Fruit fly (Drosophila melanogaster) whole organism, embryonic: ENCODE measurements around the gene CG11791.
A peak's percentile ranks its signal among the peaks of the same experiment; 100 is the strongest.

Source experiments
- ATbp ChIP-seq: fragments of 200-800 bp; sonication (Bioruptor generic); optimal IDR thresholded peaks from 2 replicates; lab custom pipeline; 2017; ENCODE audit warnings: missing biosample characterization, mild to moderate bottlenecking, missing genetic modification characterization, missing genetic modification reagents
- Bdp1 ChIP-seq: fragments of 200-800 bp; sonication (Bioruptor generic); optimal IDR thresholded peaks from 3 replicates; lab custom pipeline; 2016; ENCODE audit warnings: missing biosample characterization, missing genetic modification characterization
- CG10147 ChIP-seq: fragments of 200-800 bp; sonication (Bioruptor generic); optimal IDR thresholded peaks from 2 replicates; lab custom pipeline; 2019; ENCODE audit warnings: missing biosample characterization, mild to moderate bottlenecking, missing genetic modification characterization, moderate library complexity
- CG14710 ChIP-seq: fragments of 200-800 bp; sonication (Bioruptor generic); optimal IDR thresholded peaks from 3 replicates; lab custom pipeline; 2019; ENCODE audit warnings: missing biosample characterization, mild to moderate bottlenecking, missing genetic modification characterization, moderate library complexity
- CG14965 ChIP-seq: fragments of 200-800 bp; sonication (Bioruptor generic); optimal IDR thresholded peaks from 2 replicates; lab custom pipeline; 2016; ENCODE audit warnings: missing biosample characterization, missing genetic modification characterization, borderline replicate concordance
- CG1603 ChIP-seq: fragments of 200-800 bp; sonication (Bioruptor generic); optimal IDR thresholded peaks from 2 replicates; lab custom pipeline; 2019; ENCODE audit warnings: missing biosample characterization, mild to moderate bottlenecking, missing genetic modification characterization, moderate library complexity
- CG2678 ChIP-seq: fragments of 200-800 bp; sonication (Bioruptor generic); optimal IDR thresholded peaks from 3 replicates; lab custom pipeline; 2019; ENCODE audit warnings: missing biosample characterization, mild to moderate bottlenecking, missing genetic modification characterization, moderate library complexity
- CG2889 ChIP-seq: fragments of 200-800 bp; sonication (Bioruptor generic); IDR thresholded peaks from 3 replicates; pipeline ENCODE4 v1.3.6; 2022; ENCODE audit warnings: missing biosample characterization, missing genetic modification characterization
- CG30431 ChIP-seq: fragments of 200-800 bp; sonication (Bioruptor generic); optimal IDR thresholded peaks from 2 replicates; lab custom pipeline; 2017; ENCODE audit warnings: missing biosample characterization, missing genetic modification characterization
- CG31441 ChIP-seq: fragments of 200-800 bp; sonication (Bioruptor generic); IDR thresholded peaks from 2 replicates; pipeline ENCODE4 v1.3.6; 2022; ENCODE audit warnings: missing biosample characterization, missing genetic modification characterization
- CG33213 ChIP-seq: fragments of 200-800 bp; sonication (Bioruptor generic); optimal IDR thresholded peaks from 3 replicates; lab custom pipeline; 2016; ENCODE audit warnings: missing biosample characterization, missing genetic modification characterization
- CG34422 ChIP-seq: fragments of 200-800 bp; sonication (Bioruptor generic); IDR thresholded peaks from 3 replicates; pipeline ENCODE4 v1.3.6; 2022; ENCODE audit warnings: missing biosample characterization, missing genetic modification characterization
- CG7556 ChIP-seq: fragments of 200-800 bp; sonication (Bioruptor generic); optimal IDR thresholded peaks from 2 replicates; lab custom pipeline; 2017; ENCODE audit warnings: missing biosample characterization, mild to moderate bottlenecking, missing genetic modification characterization
- CG7839 ChIP-seq: fragments of 200-800 bp; sonication (Bioruptor generic); optimal IDR thresholded peaks from 3 replicates; lab custom pipeline; 2018; ENCODE audit warnings: missing biosample characterization, mild to moderate bottlenecking, missing genetic modification characterization, moderate library complexity
- CG7928 ChIP-seq: fragments of 200-800 bp; sonication (Bioruptor generic); optimal IDR thresholded peaks from 2 replicates; lab custom pipeline; 2017; ENCODE audit warnings: missing biosample characterization, mild to moderate bottlenecking, missing genetic modification characterization
- CG9797 ChIP-seq: fragments of 200-800 bp; sonication (Bioruptor generic); optimal IDR thresholded peaks from 3 replicates; lab custom pipeline; 2018; ENCODE audit warnings: missing biosample characterization, mild to moderate bottlenecking, missing genetic modification characterization
- CoRest ChIP-seq: fragments of 200-800 bp; sonication (Bioruptor generic); optimal IDR thresholded peaks from 3 replicates; lab custom pipeline; 2018; ENCODE audit warnings: missing biosample characterization, mild to moderate bottlenecking, missing genetic modification characterization, moderate library complexity
- Dp ChIP-seq: fragments of 200-800 bp; sonication (Bioruptor generic); optimal IDR thresholded peaks from 2 replicates; lab custom pipeline; 2018; ENCODE audit warnings: missing biosample characterization, mild to moderate bottlenecking, missing genetic modification characterization, moderate library complexity
- Ets97D ChIP-seq: fragments of 200-800 bp; sonication (Bioruptor generic); optimal IDR thresholded peaks from 3 replicates; lab custom pipeline; 2016; ENCODE audit warnings: missing biosample characterization, missing genetic modification characterization
- Fer1 ChIP-seq: fragments of 200-800 bp; sonication (Bioruptor generic); optimal IDR thresholded peaks from 2 replicates; lab custom pipeline; 2017; ENCODE audit warnings: missing biosample characterization, mild to moderate bottlenecking, missing genetic modification characterization
- HLHmδ ChIP-seq: fragments of 200-800 bp; sonication (Bioruptor generic); optimal IDR thresholded peaks from 2 replicates; lab custom pipeline; 2018; ENCODE audit warnings: missing biosample characterization, mild to moderate bottlenecking, missing genetic modification characterization, moderate library complexity
- Lpt ChIP-seq: fragments of >200 bp; optimal IDR thresholded peaks from 2 replicates; lab custom pipeline; 2018; ENCODE audit warnings: missing biosample characterization, missing genetic modification characterization
- MBD-R2 ChIP-seq: fragments of 200-800 bp; sonication (Bioruptor generic); IDR thresholded peaks from 2 replicates; pipeline ENCODE4 v1.3.6; 2022; ENCODE audit warnings: missing biosample characterization, missing genetic modification characterization
- Max ChIP-seq: fragments of 200-800 bp; sonication (Bioruptor generic); optimal IDR thresholded peaks from 2 replicates; lab custom pipeline; 2016; ENCODE audit warnings: missing biosample characterization, mild to moderate bottlenecking, missing genetic modification characterization
- Neu2 ChIP-seq: fragments of 200-800 bp; sonication (Bioruptor generic); optimal IDR thresholded peaks from 3 replicates; lab custom pipeline; 2016; ENCODE audit warnings: missing biosample characterization, missing genetic modification characterization, borderline replicate concordance
- Nf-YA ChIP-seq: fragments of 200-800 bp; sonication (Bioruptor generic); IDR thresholded peaks from 2 replicates; pipeline ENCODE4 v1.3.6; 2022; ENCODE audit warnings: missing biosample characterization, missing genetic modification characterization
- Nf-YC ChIP-seq: fragments of 200-800 bp; optimal IDR thresholded peaks from 3 replicates; lab custom pipeline; 2019; ENCODE audit warnings: missing biosample characterization, mild to moderate bottlenecking, missing genetic modification characterization, moderate library complexity
- Optix ChIP-seq: fragments of 200-800 bp; sonication (Bioruptor generic); IDR thresholded peaks from 3 replicates; pipeline ENCODE4 v1.3.6; 2022; ENCODE audit warnings: missing biosample characterization, missing genetic modification characterization
- PHDP ChIP-seq: fragments of 200-800 bp; sonication (Bioruptor generic); optimal IDR thresholded peaks from 3 replicates; lab custom pipeline; 2018; ENCODE audit warnings: missing biosample characterization, mild to moderate bottlenecking, missing genetic modification characterization, moderate library complexity
- Pdp1 ChIP-seq, 2 experiments: fragments of 200-800 bp; sonication (Bioruptor generic); optimal IDR thresholded peaks; 3 replicates each; lab custom pipeline; 2016; ENCODE audit warnings: missing biosample characterization in 2 of 2, missing genetic modification characterization in 2 of 2, mild to moderate bottlenecking in 1 of 2, moderate library complexity in 1 of 2
- ac ChIP-seq: fragments of 200-800 bp; sonication (Bioruptor generic); optimal IDR thresholded peaks from 3 replicates; lab custom pipeline; 2017; ENCODE audit warnings: missing biosample characterization, mild to moderate bottlenecking, missing genetic modification characterization
- az2 ChIP-seq: fragments of 200-800 bp; sonication (Bioruptor generic); optimal IDR thresholded peaks from 3 replicates; lab custom pipeline; 2016; ENCODE audit warnings: missing biosample characterization, missing genetic modification characterization
- caup ChIP-seq: fragments of 200-800 bp; sonication (Bioruptor generic); optimal IDR thresholded peaks from 3 replicates; lab custom pipeline; 2017; ENCODE audit warnings: missing biosample characterization, mild to moderate bottlenecking, missing genetic modification characterization, moderate library complexity; ENCODE audit not compliant: severe bottlenecking
- ci ChIP-seq: fragments of 200-800 bp; sonication (Bioruptor generic); IDR thresholded peaks from 3 replicates; pipeline ENCODE4 v1.3.6; 2022; ENCODE audit warnings: missing biosample characterization, missing genetic modification characterization
- emc ChIP-seq: fragments of 200-800 bp; sonication (Bioruptor generic); optimal IDR thresholded peaks from 2 replicates; lab custom pipeline; 2016; ENCODE audit warnings: missing biosample characterization, missing genetic modification characterization
- en ChIP-seq: fragments of 200-800 bp; sonication (Bioruptor generic); optimal IDR thresholded peaks from 2 replicates; lab custom pipeline; 2016; ENCODE audit warnings: missing biosample characterization, missing genetic modification characterization
- esg ChIP-seq: fragments of 200-800 bp; sonication (Bioruptor generic); conservative IDR thresholded peaks from 2 replicates; pipeline ENCODE4 v1.3.6; 2022; ENCODE audit warnings: missing biosample characterization, missing genetic modification characterization
- fd64A ChIP-seq: fragments of 200-800 bp; sonication (Bioruptor generic); optimal IDR thresholded peaks from 3 replicates; lab custom pipeline; 2018; ENCODE audit warnings: missing biosample characterization, mild to moderate bottlenecking, missing genetic modification characterization
- kah ChIP-seq: fragments of 200-800 bp; sonication (Bioruptor generic); optimal IDR thresholded peaks from 2 replicates; lab custom pipeline; 2018; ENCODE audit warnings: missing biosample characterization, mild to moderate bottlenecking, missing genetic modification characterization
- ken ChIP-seq: fragments of 200-800 bp; sonication (Bioruptor generic); IDR thresholded peaks from 3 replicates; pipeline ENCODE4 v1.3.6; 2022; ENCODE audit warnings: missing biosample characterization, missing genetic modification characterization
- kni ChIP-seq: fragments of 200-800 bp; sonication (Bioruptor generic); optimal IDR thresholded peaks from 3 replicates; lab custom pipeline; 2017; ENCODE audit warnings: mild to moderate bottlenecking, missing biosample characterization, missing genetic modification reagents, missing genetic modification characterization
- nerfin-2 ChIP-seq: fragments of 200-800 bp; sonication (Bioruptor generic); IDR thresholded peaks from 2 replicates; pipeline ENCODE4 v1.3.6; 2022; ENCODE audit warnings: missing biosample characterization, missing genetic modification characterization; ENCODE audit not compliant: partially characterized antibody
- org-1 ChIP-seq: fragments of 200-800 bp; sonication (Bioruptor generic); optimal IDR thresholded peaks from 2 replicates; lab custom pipeline; 2017; ENCODE audit warnings: missing biosample characterization, missing genetic modification characterization
- sd ChIP-seq: fragments of 200-800 bp; sonication (Bioruptor generic); optimal IDR thresholded peaks from 3 replicates; lab custom pipeline; 2018; ENCODE audit warnings: missing biosample characterization, mild to moderate bottlenecking, missing genetic modification characterization, moderate library complexity
- sima ChIP-seq: fragments of 200-800 bp; sonication (Bioruptor generic); optimal IDR thresholded peaks from 2 replicates; lab custom pipeline; 2016; ENCODE audit warnings: missing biosample characterization, missing genetic modification characterization
- sna ChIP-seq: fragments of 200-800 bp; sonication (Bioruptor generic); IDR thresholded peaks from 2 replicates; pipeline ENCODE4 v1.3.6; 2022; ENCODE audit warnings: missing biosample characterization, missing genetic modification characterization; ENCODE audit not compliant: partially characterized antibody
- tin ChIP-seq: fragments of 200-800 bp; sonication (Bioruptor generic); optimal IDR thresholded peaks from 3 replicates; lab custom pipeline; 2016; ENCODE audit warnings: missing biosample characterization, missing genetic modification characterization
- twi ChIP-seq: fragments of 200-800 bp; optimal IDR thresholded peaks from 2 replicates; lab custom pipeline; 2019; ENCODE audit warnings: missing biosample characterization, mild to moderate bottlenecking, missing genetic modification characterization, moderate library complexity
- unpg ChIP-seq: fragments of 200-800 bp; sonication (Bioruptor generic); optimal IDR thresholded peaks from 3 replicates; lab custom pipeline; 2018; ENCODE audit warnings: missing biosample characterization, mild to moderate bottlenecking, missing genetic modification characterization, moderate library complexity

The CG11791 gene

DNA sequence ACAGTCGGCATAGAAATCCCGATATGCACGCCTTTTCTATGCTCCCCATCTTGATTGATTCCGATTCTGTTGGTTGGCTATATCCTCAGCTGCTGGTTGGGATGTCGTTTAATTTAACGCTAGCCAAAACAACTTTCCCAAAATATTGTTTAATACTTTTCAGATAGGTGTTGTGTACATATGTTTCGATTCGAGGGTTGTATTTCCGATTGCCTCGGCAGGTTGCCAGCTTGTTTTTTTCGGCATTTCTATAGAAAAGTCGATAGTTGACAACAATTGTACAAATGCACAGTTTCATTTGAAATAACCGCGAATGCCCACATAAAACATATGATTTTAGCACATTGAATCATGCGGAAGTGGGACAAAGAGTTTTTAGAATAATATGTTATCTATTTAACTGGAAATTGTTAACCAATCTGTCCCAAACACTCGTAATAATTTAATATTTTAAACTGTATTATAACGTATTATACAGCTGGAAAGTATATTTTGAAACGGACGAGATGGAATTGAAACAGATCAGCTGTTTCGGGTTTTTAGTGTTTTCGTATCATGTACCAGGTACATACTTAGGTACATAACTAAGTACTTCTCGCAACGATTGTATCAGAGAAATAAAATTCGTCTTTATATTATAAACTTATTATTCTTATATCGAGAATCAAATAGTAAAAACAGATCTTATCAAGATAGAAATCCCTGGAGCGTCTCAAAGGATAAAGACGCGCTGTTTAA, 5.2 kb downstream of the CG11791 start, which contains the start of gene CG31109 (continued):
- TF ChIP-seq Dp (GFP tag; lab: Kevin White, UChicago) (peak; percentile 73), Optix (GFP tag; lab: Robert Waterston, UW) (no peak), kni (no peak), Lpt (GFP tag; lab: Kevin White, UChicago) (no peak), Pdp1 (GFP tag; optimal IDR thresholded peaks at IDR 0.05; lab: Kevin White, UChicago) (peak in 1 of 2 experiments; percentile 26), Max (GFP tag; lab: Kevin White, UChicago) (no peak), ATbp (no peak), CG7928 (GFP tag; lab: Kevin White, UChicago) (no peak), sna (GFP tag; lab: Robert Waterston, UW) (peak; percentile 39; the same call in 1 of the 2 replicates), esg (GFP tag; lab: Robert Waterston, UW) (no peak), Nf-YC (peak; percentile 51), CG10147 (GFP tag; lab: Kevin White, UChicago) (peak; percentile 40), fd64A (GFP tag; lab: Kevin White, UChicago) (no peak), CG9797 (GFP tag; lab: Kevin White, UChicago) (peak; percentile 27), twi (tag; lab: Kevin White, UChicago) (peak; percentile 27), Bdp1 (GFP tag; lab: Kevin White, UChicago) (no peak), CG14965 (GFP tag; lab: Kevin White, UChicago) (no peak), CG14710 (tag; lab: Kevin White, UChicago) (peak; percentile 70), kah (GFP tag; lab: Kevin White, UChicago) (no peak), nerfin-2 (GFP tag; lab: Robert Waterston, UW) (no peak), ac (GFP tag; lab: Kevin White, UChicago) (no peak), CG34422 (peak; percentile 48; the same call in 1 of the 3 replicates), emc (GFP tag; lab: Kevin White, UChicago) (no peak), Fer1 (GFP tag; lab: Kevin White, UChicago) (peak; percentile 7), HLHmδ (no peak), ken (no peak), CG7839 (tag; lab: Kevin White, UChicago) (no peak), en (GFP tag; lab: Kevin White, UChicago) (no peak), caup (GFP tag; lab: Kevin White, UChicago) (no peak), org-1 (GFP tag; lab: Kevin White, UChicago) (no peak), ci (GFP tag; lab: Robert Waterston, UW) (peak; percentile 26; the same call in 1 of the 3 replicates), CG1603 (tag; lab: Kevin White, UChicago) (peak; percentile 91), CG7556 (GFP tag; lab: Kevin White, UChicago) (no peak), CG2889 (no peak), Ets97D (GFP tag; lab: Kevin White, UChicago) (peak; percentile 74), sima (GFP tag; lab: Kevin White, UChicago) (no peak), Neu2 (GFP tag; lab: Kevin White, UChicago) (no peak), PHDP (tag; lab: Kevin White, UChicago) (peak; percentile 1), sd (tag; lab: Kevin White, UChicago) (peak; percentile 26), CoRest (tag; lab: Kevin White, UChicago) (peak; percentile 29), CG2678 (tag; lab: Kevin White, UChicago) (peak; percentile 24), unpg (no peak), tin (GFP tag; lab: Kevin White, UChicago) (peak; percentile 35), Nf-YA (GFP tag; lab: Robert Waterston, UW) (no peak), az2 (no peak), CG33213 (GFP tag; lab: Kevin White, UChicago) (no peak), CG31441 (no peak; the same call in 1 of the 2 replicates), MBD-R2 (GFP tag; lab: Robert Waterston, UW) (peak; percentile 79), CG30431 (GFP tag; lab: Kevin White, UChicago) (no peak)
